Comparison of ENCODE assay signal across 1 fruit fly cellular context in the genomic region with DNA sequence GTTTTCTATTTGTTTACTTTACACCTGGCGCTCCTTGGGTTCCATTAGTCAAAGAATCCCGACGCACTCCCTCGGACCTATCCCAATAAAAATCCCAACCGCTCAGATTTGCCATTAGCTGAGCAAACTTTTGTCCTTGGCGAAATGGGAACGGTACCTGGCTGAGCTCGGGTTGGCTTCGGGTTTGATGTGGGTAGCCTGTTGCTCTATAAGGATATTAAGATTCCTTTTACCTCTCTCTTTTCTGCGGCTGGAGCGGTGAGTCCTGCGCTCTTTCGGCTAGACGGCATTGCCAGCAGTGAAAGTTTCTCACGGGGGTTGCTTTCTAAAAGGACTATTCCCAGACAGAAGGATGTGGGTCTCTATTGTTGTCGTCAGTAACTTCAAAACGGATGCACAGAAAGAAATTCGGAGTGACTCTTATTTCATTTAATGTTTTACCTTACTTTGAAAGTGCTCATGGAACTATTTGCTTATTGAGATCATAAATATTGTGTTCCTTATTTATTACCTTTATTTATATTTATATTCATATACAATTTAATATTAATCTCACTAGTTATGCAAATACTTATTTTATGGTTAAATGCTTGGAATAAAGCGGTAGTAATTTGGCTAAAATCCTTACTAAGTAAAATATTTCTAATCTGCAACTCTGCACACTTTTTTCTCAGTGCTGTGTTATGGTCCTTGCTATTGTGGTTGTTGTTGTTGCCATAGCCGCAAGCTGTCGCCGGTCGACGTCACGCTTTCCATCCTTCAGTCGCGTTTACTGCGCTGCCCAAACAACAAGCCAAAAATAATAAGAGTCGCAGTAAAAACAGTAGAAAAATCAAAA.
TF ChIP-seq lines count a peak whose summit lies in the region.

CG5910 (plus strand) TSS at position 788 of the 838 bp plus-strand sequence.

TF ChIP-seq in whole organism, embryonic, 481 proteins besides CTCF, POLR2A, EP300 and RAD21 (continued from another document and continues in another):
- TF ChIP-seq sens-2 (GFP tag; IDR thresholded peaks at IDR 0.05; lab: Robert Waterston, UW) (peak; percentile 56), ato (GFP tag; IDR thresholded peaks at IDR 0.05; lab: Robert Waterston, UW; ENCODE audit: partially characterized antibody) (no peak), vnd (GFP tag; IDR thresholded peaks at IDR 0.05; lab: Robert Waterston, UW; ENCODE audit: partially characterized antibody) (no peak), peb (GFP tag; IDR thresholded peaks at IDR 0.05; lab: Robert Waterston, UW) (peak; percentile 50; the same call in 1 of the 2 replicates), CG14441 (GFP tag; IDR thresholded peaks at IDR 0.05; lab: Robert Waterston, UW) (peak; percentile 72), CG3726 (GFP tag; IDR thresholded peaks at IDR 0.05; lab: Robert Waterston, UW) (peak; percentile 68; the same call in 2 of the 3 replicates), CG6689 (GFP tag; IDR thresholded peaks at IDR 0.05; lab: Robert Waterston, UW) (peak; percentile 88), Dfd (GFP tag; optimal IDR thresholded peaks at IDR 0.05; lab: Kevin White, UChicago) (no peak), CG15479 (GFP tag; optimal IDR thresholded peaks at IDR 0.05; lab: Kevin White, UChicago) (no peak), CG17612 (GFP tag; IDR thresholded peaks at IDR 0.05; lab: Robert Waterston, UW) (peak; percentile 50; the same call in 1 of the 2 replicates), CG10959 (GFP tag; IDR thresholded peaks at IDR 0.05; lab: Robert Waterston, UW) (peak; percentile 43), sob (GFP tag; IDR thresholded peaks at IDR 0.05; lab: Robert Waterston, UW) (peak; percentile 77), jigr1 (GFP tag; IDR thresholded peaks at IDR 0.05; lab: Robert Waterston, UW) (peak; percentile 61; the same call in 1 of the 3 replicates), tap (tag; optimal IDR thresholded peaks at IDR 0.05; lab: Kevin White, UChicago) (peak; percentile 85), nau (GFP tag; optimal IDR thresholded peaks at IDR 0.05; lab: Kevin White, UChicago) (peak; percentile 53), kay (GFP tag; optimal IDR thresholded peaks at IDR 0.05; lab: Kevin White, UChicago) (peak; percentile 70), CkIIα-i1 (GFP tag; IDR thresholded peaks at IDR 0.05; lab: Robert Waterston, UW) (no peak), ap (GFP tag; IDR thresholded peaks at IDR 0.05; lab: Robert Waterston, UW) (peak; percentile 78), C15 (GFP tag; IDR thresholded peaks at IDR 0.05; lab: Robert Waterston, UW) (0 out of 3 replicates have a peak, but pooled peaks have one; percentile 55), B-H1 (GFP tag; IDR thresholded peaks at IDR 0.05; lab: Robert Waterston, UW) (peak; percentile 65; the same call in 2 of the 3 replicates), CG3847 (GFP tag; IDR thresholded peaks at IDR 0.05; lab: Robert Waterston, UW) (peak; percentile 80), chn (GFP tag; optimal IDR thresholded peaks at IDR 0.05; lab: Kevin White, UChicago) (no peak), unpg (GFP tag; optimal IDR thresholded peaks at IDR 0.05; lab: Kevin White, UChicago) (peak; percentile 90), kah (GFP tag; optimal IDR thresholded peaks at IDR 0.05; lab: Kevin White, UChicago) (peak; percentile 69), CG10462 (GFP tag; optimal IDR thresholded peaks at IDR 0.05; lab: Kevin White, UChicago) (peak; percentile 35), Sry-β (GFP tag; optimal IDR thresholded peaks at IDR 0.05; lab: Kevin White, UChicago) (no peak), wdn (GFP tag; IDR thresholded peaks at IDR 0.05; lab: Robert Waterston, UW) (peak; percentile 72), CG4328 (GFP tag; optimal IDR thresholded peaks at IDR 0.05; lab: Kevin White, UChicago) (peak; percentile 81), cato (GFP tag; optimal IDR thresholded peaks at IDR 0.05; lab: Kevin White, UChicago; ENCODE audit: borderline replicate concordance) (peak; percentile 45), CG1529 (GFP tag; optimal IDR thresholded peaks at IDR 0.05; lab: Kevin White, UChicago) (peak; percentile 68), bbx (GFP tag; IDR thresholded peaks at IDR 0.05; lab: Robert Waterston, UW; ENCODE audit: partially characterized antibody) (no peak), Gug (GFP tag; IDR thresholded peaks at IDR 0.05; lab: Robert Waterston, UW) (peak; percentile 51; the same call in 1 of the 4 replicates), Hand (GFP tag; optimal IDR thresholded peaks at IDR 0.05; lab: Kevin White, UChicago) (peak; percentile 90), CG14710 (tag; optimal IDR thresholded peaks at IDR 0.05; lab: Kevin White, UChicago) (peak; percentile 93), CG9215 (GFP tag; IDR thresholded peaks at IDR 0.05; lab: Robert Waterston, UW) (peak; percentile 80), Ssrp (tag; optimal IDR thresholded peaks at IDR 0.05; lab: Kevin White, UChicago) (peak; percentile 92), Hmr (GFP tag; optimal IDR thresholded peaks at IDR 0.05; lab: Kevin White, UChicago) (peak; percentile 94), Oli (tag; optimal IDR thresholded peaks at IDR 0.05; lab: Kevin White, UChicago) (peak; percentile 94), hbn (GFP tag; IDR thresholded peaks at IDR 0.05; lab: Robert Waterston, UW; ENCODE audit: partially characterized antibody) (no peak), CG31388 (GFP tag; optimal IDR thresholded peaks at IDR 0.05; lab: Kevin White, UChicago) (peak; percentile 70), CG4730 (GFP tag; IDR thresholded peaks at IDR 0.05; lab: Robert Waterston, UW) (peak; percentile 68), CG1792 (GFP tag; optimal IDR thresholded peaks at IDR 0.05; lab: Kevin White, UChicago) (no peak), Ets65A (GFP tag; lab: Kevin White, UChicago) (peak; percentile 84), CG7357 (GFP tag; IDR thresholded peaks at IDR 0.05; lab: Robert Waterston, UW) (peak; percentile 83), Antp (GFP tag; optimal IDR thresholded peaks at IDR 0.05; lab: Kevin White, UChicago) (peak; percentile 19), CG17829 (tag; optimal IDR thresholded peaks at IDR 0.05; lab: Kevin White, UChicago) (peak; percentile 94), dpn (GFP tag; optimal IDR thresholded peaks at IDR 0.05; lab: Kevin White, UChicago) (peak; percentile 46 to 85), Atf6 (GFP tag; IDR thresholded peaks at IDR 0.05; lab: Robert Waterston, UW) (peak; percentile 78), CG8281 (tag; optimal IDR thresholded peaks at IDR 0.05; lab: Kevin White, UChicago) (peak; percentile 67), Spps (tag; optimal IDR thresholded peaks at IDR 0.05; lab: Kevin White, UChicago) (peak; percentile 78), CG17802 (tag; optimal IDR thresholded peaks at IDR 0.05; lab: Kevin White, UChicago) (peak; percentile 35), fu2 (GFP tag; optimal IDR thresholded peaks at IDR 0.05; lab: Kevin White, UChicago) (peak; percentile 4), seq (GFP tag; IDR thresholded peaks at IDR 0.05; lab: Robert Waterston, UW) (peak; percentile 79), ci (GFP tag; IDR thresholded peaks at IDR 0.05; lab: Robert Waterston, UW) (peak; percentile 71), fd3F (GFP tag; optimal IDR thresholded peaks at IDR 0.05; lab: Kevin White, UChicago) (peak; percentile 79), CG34376 (GFP tag; optimal IDR thresholded peaks at IDR 0.05; lab: Kevin White, UChicago) (peak; percentile 80), H15 (GFP tag; IDR thresholded peaks at IDR 0.05; lab: Robert Waterston, UW) (peak; percentile 36; the same call in 1 of the 3 replicates), CG11247 (GFP tag; IDR thresholded peaks at IDR 0.05; lab: Robert Waterston, UW) (peak; percentile 70), Aef1 (GFP tag; IDR thresholded peaks at IDR 0.05; lab: Robert Waterston, UW) (peak; percentile 74), Stat92E (GFP tag; optimal IDR thresholded peaks at IDR 0.05; lab: Kevin White, UChicago) (peak in 1 of 3 experiments; percentile 7), Dbx (GFP tag; IDR thresholded peaks at IDR 0.05; lab: Robert Waterston, UW) (peak; percentile 88), CG32772 (GFP tag; IDR thresholded peaks at IDR 0.05; lab: Robert Waterston, UW) (peak; percentile 71), Ptx1 (GFP tag; IDR thresholded peaks at IDR 0.05; lab: Robert Waterston, UW) (peak; percentile 83), sisA (GFP tag; IDR thresholded peaks at IDR 0.05; lab: Robert Waterston, UW) (peak; percentile 84), sr (GFP tag; IDR thresholded peaks at IDR 0.05; lab: Robert Waterston, UW) (no peak), hkb (optimal IDR thresholded peaks at IDR 0.05; lab: Kevin White, UChicago) (no peak), hkb (GFP tag; IDR thresholded peaks at IDR 0.05; lab: Robert Waterston, UW) (peak; percentile 84), CG2875 (GFP tag; optimal IDR thresholded peaks at IDR 0.05; lab: Kevin White, UChicago) (peak; percentile 78), az2 (GFP tag; optimal IDR thresholded peaks at IDR 0.05; lab: Kevin White, UChicago) (peak; percentile 82), Bteb2 (GFP tag; optimal IDR thresholded peaks at IDR 0.05; lab: Kevin White, UChicago) (peak; percentile 48), Atf3 (GFP tag; optimal IDR thresholded peaks at IDR 0.05; lab: Kevin White, UChicago) (peak; percentile 1), CG10274 (GFP tag; optimal IDR thresholded peaks at IDR 0.05; lab: Kevin White, UChicago) (peak; percentile 58), CG18476 (GFP tag; optimal IDR thresholded peaks at IDR 0.05; lab: Kevin White, UChicago) (peak; percentile 66), esg (GFP tag; conservative IDR thresholded peaks at IDR 0.05; lab: Robert Waterston, UW) (peak; percentile 70), CG12299 (tag; optimal IDR thresholded peaks at IDR 0.05; lab: Kevin White, UChicago) (peak; percentile 87), yki (optimal IDR thresholded peaks at IDR 0.05; lab: Kevin White, UChicago) (no peak), ash1 (GFP tag; optimal IDR thresholded peaks at IDR 0.05; lab: Kevin White, UChicago) (no peak), Asciz (GFP tag; optimal IDR thresholded peaks at IDR 0.05; lab: Kevin White, UChicago) (peak; percentile 78), trh (GFP tag; optimal IDR thresholded peaks at IDR 0.05; lab: Kevin White, UChicago) (peak; percentile 37), odd (GFP tag; optimal IDR thresholded peaks at IDR 0.05; lab: Kevin White, UChicago) (peak; percentile 87), bcd (GFP tag; optimal IDR thresholded peaks at IDR 0.05; lab: Kevin White, UChicago) (peak; percentile 90), Sox102F (GFP tag; optimal IDR thresholded peaks at IDR 0.05; lab: Kevin White, UChicago) (peak; percentile 88), eve (GFP tag; optimal IDR thresholded peaks at IDR 0.05; lab: Kevin White, UChicago) (no peak), CG8478 (optimal IDR thresholded peaks at IDR 0.05; lab: Kevin White, UChicago) (no peak), fd96Cb (tag; optimal IDR thresholded peaks at IDR 0.05; lab: Kevin White, UChicago) (peak; percentile 92), tgo (GFP tag; IDR thresholded peaks at IDR 0.05; lab: Robert Waterston, UW) (peak; percentile 78), CG10654 (GFP tag; optimal IDR thresholded peaks at IDR 0.05; lab: Kevin White, UChicago) (peak; percentile 76), Nf-YB (GFP tag; optimal IDR thresholded peaks at IDR 0.05; lab: Kevin White, UChicago) (peak; percentile 77), CG14667 (GFP tag; IDR thresholded peaks at IDR 0.05; lab: Robert Waterston, UW) (peak; percentile 67; the same call in 1 of the 2 replicates), Camta (GFP tag; optimal IDR thresholded peaks at IDR 0.05; lab: Kevin White, UChicago) (no peak), Jarid2 (GFP tag; optimal IDR thresholded peaks at IDR 0.05; lab: Kevin White, UChicago) (peak; percentile 63), crol (GFP tag; IDR thresholded peaks at IDR 0.05; lab: Robert Waterston, UW) (no peak), Doc2 (GFP tag; IDR thresholded peaks at IDR 0.05; lab: Robert Waterston, UW) (no peak), stc (GFP tag; IDR thresholded peaks at IDR 0.05; lab: Robert Waterston, UW) (peak; percentile 78), CG7372 (GFP tag; IDR thresholded peaks at IDR 0.05; lab: Robert Waterston, UW) (peak; percentile 53; the same call in 1 of the 2 replicates), CG32532 (GFP tag; IDR thresholded peaks at IDR 0.05; lab: Robert Waterston, UW) (peak; percentile 80), CG11456 (GFP tag; IDR thresholded peaks at IDR 0.05; lab: Robert Waterston, UW) (peak; percentile 63; the same call in 1 of the 3 replicates), CG11085 (GFP tag; IDR thresholded peaks at IDR 0.05; lab: Robert Waterston, UW) (peak; percentile 64), CG15011 (GFP tag; optimal IDR thresholded peaks at IDR 0.05; lab: Kevin White, UChicago) (peak; percentile 79), CG16815 (GFP tag; optimal IDR thresholded peaks at IDR 0.05; lab: Kevin White, UChicago) (peak; percentile 81), ab (GFP tag; optimal IDR thresholded peaks at IDR 0.05; lab: Kevin White, UChicago) (no peak), CG8924 (tag; optimal IDR thresholded peaks at IDR 0.05; lab: Kevin White, UChicago) (peak; percentile 95), CG2129 (GFP tag; IDR thresholded peaks at IDR 0.05; lab: Robert Waterston, UW; ENCODE audit: partially characterized antibody) (no peak), Rx (GFP tag; IDR thresholded peaks at IDR 0.05; lab: Robert Waterston, UW) (0 out of 2 replicates have a peak, but pooled peaks have one; percentile 31), Chrac-16 (GFP tag; optimal IDR thresholded peaks at IDR 0.05; lab: Kevin White, UChicago) (peak; percentile 78), CG11398 (GFP tag; optimal IDR thresholded peaks at IDR 0.05; lab: Kevin White, UChicago) (no peak), CG17568 (GFP tag; optimal IDR thresholded peaks at IDR 0.05; lab: Kevin White, UChicago) (no peak), NFAT (GFP tag; IDR thresholded peaks at IDR 0.05; lab: Robert Waterston, UW) (no peak), dysf (GFP tag; IDR thresholded peaks at IDR 0.05; lab: Robert Waterston, UW) (peak; percentile 89), CG11695 (GFP tag; IDR thresholded peaks at IDR 0.05; lab: Robert Waterston, UW) (peak; percentile 87), CG6683 (GFP tag; optimal IDR thresholded peaks at IDR 0.05; lab: Kevin White, UChicago) (peak; percentile 87), D (optimal IDR thresholded peaks at IDR 0.05; lab: Kevin White, UChicago) (no peak), D (GFP tag; optimal IDR thresholded peaks at IDR 0.05; lab: Kevin White, UChicago) (peak; percentile 92), HHEX (GFP tag; optimal IDR thresholded peaks at IDR 0.05; lab: Kevin White, UChicago) (peak; percentile 89), cwo (GFP tag; optimal IDR thresholded peaks at IDR 0.05; lab: Kevin White, UChicago) (peak; percentile 88), pita (GFP tag; optimal IDR thresholded peaks at IDR 0.05; lab: Kevin White, UChicago) (no peak), CG5953 (GFP tag; IDR thresholded peaks at IDR 0.05; lab: Robert Waterston, UW) (0 out of 2 replicates have a peak, but pooled peaks have one; percentile 10), cad (GFP tag; optimal IDR thresholded peaks at IDR 0.05; lab: Kevin White, UChicago) (no peak), CG13894 (tag; optimal IDR thresholded peaks at IDR 0.05; lab: Kevin White, UChicago) (peak; percentile 87), pum (GFP tag; optimal IDR thresholded peaks at IDR 0.05; lab: Kevin White, UChicago) (no peak)
